Fruit fly (Drosophila melanogaster) whole organism, embryonic: Measurements from ENCODE around the gene CG33267.
A peak's percentile ranks its signal among the peaks of the same experiment; 100 is the strongest.

Experiments
- BEAF-32 ChIP-seq: fragments of 200-800 bp; sonication (Bioruptor generic); optimal IDR thresholded peaks from 3 replicates; lab custom pipeline; 2017; ENCODE audit warnings: missing biosample characterization, missing genetic modification characterization, mild to moderate bottlenecking, moderate library complexity, missing genetic modification reagents
- CG1024 ChIP-seq: fragments of 200-800 bp; sonication (Bioruptor generic); IDR thresholded peaks from 2 replicates; pipeline ENCODE4 v1.3.6; 2022; ENCODE audit warnings: missing biosample characterization, missing genetic modification characterization
- CG12071 ChIP-seq: fragments of 200-800 bp; sonication (Bioruptor generic); optimal IDR thresholded peaks from 3 replicates; lab custom pipeline; 2018; ENCODE audit warnings: missing biosample characterization, mild to moderate bottlenecking, missing genetic modification characterization
- CG12155 ChIP-seq: fragments of 200-800 bp; sonication (Bioruptor generic); optimal IDR thresholded peaks from 3 replicates; lab custom pipeline; 2016; ENCODE audit warnings: missing biosample characterization, missing genetic modification characterization
- CG12219 ChIP-seq: fragments of 200-800 bp; sonication (Bioruptor generic); optimal IDR thresholded peaks from 3 replicates; lab custom pipeline; 2018; ENCODE audit warnings: missing biosample characterization, mild to moderate bottlenecking, missing genetic modification characterization
- CG13424 ChIP-seq: fragments of 200-800 bp; sonication (Bioruptor generic); optimal IDR thresholded peaks from 2 replicates; lab custom pipeline; 2019; ENCODE audit warnings: missing biosample characterization, mild to moderate bottlenecking, missing genetic modification characterization, moderate library complexity
- CG14014 ChIP-seq: fragments of 200-800 bp; sonication (Bioruptor generic); IDR thresholded peaks from 2 replicates; pipeline ENCODE4 v1.3.6; 2022; ENCODE audit warnings: missing biosample characterization, missing genetic modification characterization
- CG1647 ChIP-seq: fragments of 200-800 bp; sonication (Bioruptor generic); optimal IDR thresholded peaks from 3 replicates; lab custom pipeline; 2016; ENCODE audit warnings: missing biosample characterization, missing genetic modification characterization
- CG17385 ChIP-seq: fragments of 200-800 bp; sonication (Bioruptor generic); optimal IDR thresholded peaks from 3 replicates; lab custom pipeline; 2018; ENCODE audit warnings: missing biosample characterization, mild to moderate bottlenecking, missing genetic modification characterization
- CG18476 ChIP-seq: fragments of 200-800 bp; sonication (Bioruptor generic); optimal IDR thresholded peaks from 2 replicates; lab custom pipeline; 2016; ENCODE audit warnings: missing biosample characterization, mild to moderate bottlenecking, missing genetic modification characterization
- CG2712 ChIP-seq: fragments of 200-800 bp; optimal IDR thresholded peaks from 3 replicates; lab custom pipeline; 2019; ENCODE audit warnings: missing biosample characterization, mild to moderate bottlenecking, missing genetic modification characterization, moderate library complexity
- CG2875 ChIP-seq: fragments of 200-800 bp; sonication (Bioruptor generic); optimal IDR thresholded peaks from 2 replicates; lab custom pipeline; 2017; ENCODE audit warnings: missing biosample characterization, mild to moderate bottlenecking, missing genetic modification characterization, missing genetic modification reagents
- CG30403 ChIP-seq: fragments of 200-800 bp; sonication (Bioruptor generic); optimal IDR thresholded peaks from 3 replicates; lab custom pipeline; 2016; ENCODE audit warnings: missing biosample characterization, missing genetic modification characterization
- CG3163 ChIP-seq: fragments of 200-800 bp; sonication (Bioruptor generic); optimal IDR thresholded peaks from 3 replicates; lab custom pipeline; 2016; ENCODE audit warnings: missing biosample characterization, missing genetic modification characterization
- CG32767 ChIP-seq: fragments of 200-800 bp; sonication (Bioruptor generic); IDR thresholded peaks from 2 replicates; pipeline ENCODE4 v1.3.6; 2022; ENCODE audit warnings: missing biosample characterization, missing genetic modification characterization
- CG33557 ChIP-seq: fragments of 200-800 bp; sonication (Bioruptor generic); optimal IDR thresholded peaks from 2 replicates; lab custom pipeline; 2019; ENCODE audit warnings: missing biosample characterization, mild to moderate bottlenecking, missing genetic modification characterization, moderate library complexity
- CG6689 ChIP-seq: fragments of 200-800 bp; sonication (Bioruptor generic); IDR thresholded peaks from 2 replicates; pipeline ENCODE4 v1.3.6; 2022; ENCODE audit warnings: missing biosample characterization, missing genetic modification characterization
- CG6813 ChIP-seq: fragments of 200-800 bp; sonication (Bioruptor generic); optimal IDR thresholded peaks from 2 replicates; lab custom pipeline; 2017; ENCODE audit warnings: missing biosample characterization, missing genetic modification characterization, mild to moderate bottlenecking, moderate library complexity, missing genetic modification reagents
- CG8944 ChIP-seq: fragments of 200-800 bp; sonication (Bioruptor generic); optimal IDR thresholded peaks from 3 replicates; lab custom pipeline; 2016; ENCODE audit warnings: missing biosample characterization, missing genetic modification characterization
- CG9817 ChIP-seq: fragments of 200-800 bp; sonication (Bioruptor generic); optimal IDR thresholded peaks from 2 replicates; lab custom pipeline; 2018; ENCODE audit warnings: missing biosample characterization, mild to moderate bottlenecking, missing genetic modification characterization, moderate library complexity
- CHES-1-like ChIP-seq: fragments of 200-800 bp; sonication (Bioruptor generic); optimal IDR thresholded peaks from 2 replicates; lab custom pipeline; 2016; ENCODE audit warnings: missing biosample characterization, missing genetic modification characterization
- D ChIP-seq, 2 experiments: fragments of 200-800 bp in 1 of 2; fragments of >200 bp in 1 of 2; sonication (Bioruptor generic) in 1 of 2; optimal IDR thresholded peaks; 2 replicates in 1 of 2; 3 replicates in 1 of 2; lab custom pipeline; 2017; ENCODE audit warnings: mild to moderate bottlenecking in 1 of 2, missing biosample characterization in 1 of 2, missing genetic modification characterization in 1 of 2, missing genetic modification reagents in 1 of 2
- Doc3 ChIP-seq: fragments of 200-800 bp; sonication (Bioruptor generic); IDR thresholded peaks from 3 replicates; pipeline ENCODE4 v1.3.6; 2022; ENCODE audit warnings: missing biosample characterization, missing genetic modification characterization; ENCODE audit not compliant: partially characterized antibody
- Hr39 ChIP-seq: fragments of >200 bp; optimal IDR thresholded peaks from 2 replicates; lab custom pipeline; 2017
- Med ChIP-seq: fragments of 200-800 bp; sonication (Bioruptor generic); peaks from one replicate; lab custom pipeline; 2016; ENCODE audit warnings: missing biosample characterization, missing genetic modification characterization, mild to moderate bottlenecking, inconsistent platforms, moderate library complexity
- Myb ChIP-seq: fragments of 200-800 bp; sonication (Bioruptor generic); optimal IDR thresholded peaks from 2 replicates; lab custom pipeline; 2016; ENCODE audit warnings: missing biosample characterization, missing genetic modification characterization
- Poxn ChIP-seq: fragments of 200-800 bp; sonication (Bioruptor generic); IDR thresholded peaks from 2 replicates; pipeline ENCODE4 v1.3.6; 2022; ENCODE audit warnings: missing biosample characterization, missing genetic modification characterization
- Ravus ChIP-seq: fragments of 200-800 bp; sonication (Bioruptor generic); IDR thresholded peaks from 2 replicates; pipeline ENCODE4 v1.3.6; 2022; ENCODE audit warnings: missing biosample characterization, missing genetic modification characterization
- Rx ChIP-seq: fragments of 200-800 bp; sonication (Bioruptor generic); IDR thresholded peaks from 2 replicates; pipeline ENCODE4 v1.3.6; 2022; ENCODE audit warnings: missing biosample characterization, missing genetic modification characterization
- ato ChIP-seq: fragments of 200-800 bp; sonication (Bioruptor generic); IDR thresholded peaks from 2 replicates; pipeline ENCODE4 v1.3.6; 2022; ENCODE audit warnings: missing biosample characterization, missing genetic modification characterization; ENCODE audit not compliant: partially characterized antibody
- bab2 ChIP-seq: fragments of 200-800 bp; sonication (Bioruptor generic); optimal IDR thresholded peaks from 2 replicates; lab custom pipeline; 2016; ENCODE audit warnings: missing biosample characterization, missing genetic modification characterization
- bcd ChIP-seq: fragments of 200-800 bp; sonication (Bioruptor generic); optimal IDR thresholded peaks from 2 replicates; lab custom pipeline; 2017; ENCODE audit warnings: missing biosample characterization, mild to moderate bottlenecking, missing genetic modification characterization
- cad ChIP-seq: fragments of >200 bp; optimal IDR thresholded peaks from 2 replicates; lab custom pipeline; 2017; ENCODE audit warnings: missing biosample characterization, missing genetic modification characterization
- crol ChIP-seq: fragments of 200-800 bp; sonication (Bioruptor generic); IDR thresholded peaks from 2 replicates; pipeline ENCODE4 v1.3.6; 2022; ENCODE audit warnings: missing biosample characterization, missing genetic modification characterization
- crp ChIP-seq, 2 experiments: fragments of 200-800 bp; sonication (Bioruptor generic); optimal IDR thresholded peaks; 2 replicates in 1 of 2; 3 replicates in 1 of 2; lab custom pipeline; 2017; ENCODE audit warnings: missing biosample characterization in 2 of 2, missing genetic modification characterization in 2 of 2, mild to moderate bottlenecking in 1 of 2, moderate library complexity in 1 of 2
- dysf ChIP-seq: fragments of 200-800 bp; sonication (Bioruptor generic); IDR thresholded peaks from 3 replicates; pipeline ENCODE4 v1.3.6; 2022; ENCODE audit warnings: missing biosample characterization, missing genetic modification characterization
- eyg ChIP-seq: fragments of 200-800 bp; sonication (Bioruptor generic); optimal IDR thresholded peaks from 3 replicates; lab custom pipeline; 2016; ENCODE audit warnings: missing biosample characterization, missing genetic modification characterization
- fd102C ChIP-seq: fragments of 200-800 bp; sonication (Bioruptor generic); optimal IDR thresholded peaks from 2 replicates; lab custom pipeline; 2018; ENCODE audit warnings: missing biosample characterization, mild to moderate bottlenecking, missing genetic modification characterization, moderate library complexity
- klu ChIP-seq: fragments of 200-800 bp; sonication (Bioruptor generic); IDR thresholded peaks from 2 replicates; pipeline ENCODE4 v1.3.6; 2022; ENCODE audit warnings: missing biosample characterization, missing genetic modification characterization
- lilli ChIP-seq: fragments of 200-800 bp; sonication (Bioruptor generic); optimal IDR thresholded peaks from 3 replicates; lab custom pipeline; 2016; ENCODE audit warnings: missing biosample characterization, missing genetic modification characterization
- peb ChIP-seq: fragments of 200-800 bp; sonication (Bioruptor generic); IDR thresholded peaks from 2 replicates; pipeline ENCODE4 v1.3.6; 2022; ENCODE audit warnings: missing biosample characterization, missing genetic modification characterization
- pho ChIP-seq: fragments of 200-800 bp; sonication (Bioruptor generic); optimal IDR thresholded peaks from 2 replicates; lab custom pipeline; 2016; ENCODE audit warnings: missing biosample characterization, missing genetic modification characterization
- repo ChIP-seq: fragments of 200-800 bp; sonication (Bioruptor generic); optimal IDR thresholded peaks from 2 replicates; lab custom pipeline; 2016; ENCODE audit warnings: missing biosample characterization, missing genetic modification characterization
- slou ChIP-seq: fragments of 200-800 bp; sonication (Bioruptor generic); optimal IDR thresholded peaks from 3 replicates; lab custom pipeline; 2016; ENCODE audit warnings: missing biosample characterization, missing genetic modification characterization
- sr ChIP-seq: fragments of 200-800 bp; sonication (Bioruptor generic); IDR thresholded peaks from 3 replicates; pipeline ENCODE4 v1.3.6; 2022; ENCODE audit warnings: missing biosample characterization, missing genetic modification characterization
- sug ChIP-seq: fragments of 200-800 bp; optimal IDR thresholded peaks from 2 replicates; lab custom pipeline; 2019; ENCODE audit warnings: missing biosample characterization, mild to moderate bottlenecking, missing genetic modification characterization, moderate library complexity
- tgo ChIP-seq: fragments of 200-800 bp; sonication (Bioruptor generic); IDR thresholded peaks from 3 replicates; pipeline ENCODE4 v1.3.6; 2022; ENCODE audit warnings: missing biosample characterization, missing genetic modification characterization
- tx ChIP-seq: fragments of 200-800 bp; sonication (Bioruptor generic); optimal IDR thresholded peaks from 2 replicates; lab custom pipeline; 2016; ENCODE audit warnings: missing biosample characterization, missing genetic modification characterization
- unpg ChIP-seq: fragments of 200-800 bp; sonication (Bioruptor generic); optimal IDR thresholded peaks from 3 replicates; lab custom pipeline; 2018; ENCODE audit warnings: missing biosample characterization, mild to moderate bottlenecking, missing genetic modification characterization, moderate library complexity

The CG33267 gene

DNA sequence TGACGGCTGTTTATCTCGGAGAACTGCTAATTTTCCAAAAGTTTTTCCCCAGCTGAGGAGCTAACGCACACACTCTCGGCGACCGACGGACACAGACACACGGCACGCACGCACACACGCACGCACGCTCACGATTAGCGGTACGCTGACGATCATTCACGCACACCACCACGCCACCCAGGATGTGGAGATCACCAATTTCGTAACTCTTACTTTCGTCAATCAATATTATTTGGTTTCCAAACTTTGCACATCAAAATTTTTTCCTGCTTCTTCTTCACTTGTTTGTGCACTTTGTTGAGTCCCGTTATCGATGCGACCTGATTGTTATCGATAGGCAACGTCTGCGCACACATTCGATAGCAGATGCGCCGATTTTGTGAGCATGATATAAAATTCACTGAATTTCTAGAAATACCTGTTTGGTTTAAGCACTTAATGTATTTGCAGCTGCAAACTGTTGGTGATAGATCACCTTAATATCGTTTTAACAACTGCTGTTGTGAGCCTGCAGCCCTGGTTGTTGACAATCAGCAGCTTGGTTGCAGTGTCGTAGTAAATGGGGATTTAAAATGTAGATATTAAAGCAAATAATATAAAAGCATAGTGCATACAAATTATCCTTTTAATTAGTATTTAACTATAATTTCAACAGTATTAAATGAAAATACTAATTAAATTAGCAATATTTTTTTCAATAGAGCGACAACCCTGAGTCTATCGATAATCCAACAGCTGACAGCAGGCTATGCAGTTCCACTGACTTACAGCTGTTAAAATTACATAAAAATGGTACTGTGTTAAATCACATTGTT lies 2.1 kb upstream of the CG33267 start, which contains the start of the genes CG7394 and Mob2 (continued):
- TF ChIP-seq Myb (peak; percentile 59), Ravus (GFP tag; lab: Robert Waterston, UW) (peak; percentile 59), pho (peak; percentile 87), CHES-1-like (GFP tag; lab: Kevin White, UChicago) (peak; percentile 88), Doc3 (GFP tag; lab: Robert Waterston, UW) (peak; percentile 93), Hr39 (lab: Kevin White, UChicago) (peak; percentile 94), D (optimal IDR thresholded peaks at IDR 0.05; lab: Kevin White, UChicago) (peak; percentile 63), D (GFP tag; optimal IDR thresholded peaks at IDR 0.05; lab: Kevin White, UChicago) (peak; percentile 70), Poxn (GFP tag; lab: Robert Waterston, UW) (peak; percentile 79), unpg (GFP tag; lab: Kevin White, UChicago) (peak; percentile 88), CG30403 (GFP tag; lab: Kevin White, UChicago) (peak; percentile 93), CG33557 (GFP tag; lab: Kevin White, UChicago) (peak; percentile 71), CG17385 (GFP tag; lab: Kevin White, UChicago) (peak; percentile 95), CG18476 (GFP tag; lab: Kevin White, UChicago) (peak; percentile 81), slou (GFP tag; lab: Kevin White, UChicago) (peak; percentile 88), CG32767 (peak; percentile 79; the same call in 1 of the 2 replicates), BEAF-32 (GFP tag; lab: Kevin White, UChicago) (peak; percentile 91), lilli (GFP tag; lab: Kevin White, UChicago) (peak; percentile 95), CG14014 (peak; percentile 92), crol (GFP tag; lab: Robert Waterston, UW) (no peak; the same call in 1 of the 2 replicates), cad (GFP tag; lab: Kevin White, UChicago) (no peak), CG2875 (GFP tag; lab: Kevin White, UChicago) (peak; percentile 37), fd102C (GFP tag; lab: Kevin White, UChicago) (no peak), CG9817 (tag; lab: Kevin White, UChicago) (peak; percentile 84), Rx (GFP tag; lab: Robert Waterston, UW) (peak; percentile 78), sr (GFP tag; lab: Robert Waterston, UW) (peak; percentile 51; the same call in 1 of the 3 replicates), dysf (GFP tag; lab: Robert Waterston, UW) (peak; percentile 91), CG1647 (GFP tag; lab: Kevin White, UChicago) (peak; percentile 76), eyg (GFP tag; lab: Kevin White, UChicago) (peak; percentile 64), peb (peak; percentile 72), CG1024 (peak; percentile 82), repo (GFP tag; lab: Kevin White, UChicago) (peak; percentile 80), CG12071 (GFP tag; lab: Kevin White, UChicago) (peak; percentile 73), bab2 (GFP tag; lab: Kevin White, UChicago) (peak; percentile 88), Med (GFP tag; lab: Kevin White, UChicago) (peak; percentile 98), ato (GFP tag; lab: Robert Waterston, UW) (peak; percentile 62), klu (peak; percentile 80), tgo (GFP tag; lab: Robert Waterston, UW) (peak; percentile 89), sug (tag; lab: Kevin White, UChicago) (peak; percentile 88), crp (GFP tag; optimal IDR thresholded peaks at IDR 0.05; lab: Kevin White, UChicago) (peak; percentile 96 to 99), tx (peak; percentile 81), CG3163 (GFP tag; lab: Kevin White, UChicago) (peak; percentile 66), CG8944 (GFP tag; lab: Kevin White, UChicago) (peak; percentile 64), bcd (GFP tag; lab: Kevin White, UChicago) (peak; percentile 90), CG6813 (peak; percentile 72), CG12155 (GFP tag; lab: Kevin White, UChicago) (peak; percentile 91), CG2712 (tag; lab: Kevin White, UChicago) (peak; percentile 89), CG6689 (GFP tag; lab: Robert Waterston, UW) (peak; percentile 90), CG12219 (GFP tag; lab: Kevin White, UChicago) (peak; percentile 77), CG13424 (tag; lab: Kevin White, UChicago) (peak; percentile 93)
